Worm (Caenorhabditis elegans) whole organism, late embryonic: Measurements from ENCODE around the gene M163.21.

ENCODE experiments used
- F13H6.1 ChIP-seq: sonication (generic microtip); optimal IDR thresholded peaks from 2 replicates; lab custom pipeline; 2016; ENCODE audit warnings: missing genetic modification characterization, missing compliant biosample characterization
- K09A11.1 ChIP-seq: sonication (generic microtip); optimal IDR thresholded peaks from 2 replicates; lab custom pipeline; 2017; ENCODE audit warnings: antibody characterized with exemption, mild to moderate bottlenecking, missing genetic modification characterization, missing compliant biosample characterization; ENCODE audit not compliant: insufficient read depth
- ahr-1 ChIP-seq: sonication (generic microtip); optimal IDR thresholded peaks from 2 replicates; lab custom pipeline; 2016; ENCODE audit warnings: missing genetic modification characterization, missing compliant biosample characterization
- ceh-22 ChIP-seq: sonication (generic microtip); optimal IDR thresholded peaks from 2 replicates; lab custom pipeline; 2017; ENCODE audit warnings: missing biosample characterization, missing genetic modification characterization
- ceh-30 ChIP-seq: fragments of 150-350 bp; optimal IDR thresholded peaks from 2 replicates; lab custom pipeline; 2014; ENCODE audit warnings: missing biosample characterization, missing genetic modification characterization
- ceh-31 ChIP-seq: sonication (generic microtip); optimal IDR thresholded peaks from 2 replicates; lab custom pipeline; 2016; ENCODE audit warnings: missing genetic modification characterization, missing compliant biosample characterization
- ceh-45 ChIP-seq: fragments of 200-800 bp; sonication (Bioruptor generic); IDR thresholded peaks from 2 replicates; pipeline ENCODE4 v1.3.6; 2022; ENCODE audit warnings: missing genetic modification reagents, missing genetic modification characterization, missing compliant biosample characterization
- ceh-48 ChIP-seq: sonication (generic microtip); optimal IDR thresholded peaks from 2 replicates; lab custom pipeline; 2016; ENCODE audit warnings: missing genetic modification characterization, inconsistent platforms, missing compliant biosample characterization
- ceh-6 ChIP-seq: fragments of 200-800 bp; sonication (Bioruptor generic); optimal IDR thresholded peaks from 2 replicates; lab custom pipeline; 2018; ENCODE audit warnings: mild to moderate bottlenecking, missing genetic modification characterization, missing compliant biosample characterization
- ceh-9 ChIP-seq: sonication (generic microtip); optimal IDR thresholded peaks from 2 replicates; lab custom pipeline; 2016; ENCODE audit warnings: mild to moderate bottlenecking, missing genetic modification characterization, inconsistent platforms, missing compliant biosample characterization
- che-1 ChIP-seq: sonication (generic microtip); optimal IDR thresholded peaks from 2 replicates; lab custom pipeline; 2016; ENCODE audit warnings: mild to moderate bottlenecking, missing genetic modification characterization, missing compliant biosample characterization
- elt-2 ChIP-seq: sonication (generic microtip); optimal IDR thresholded peaks from 2 replicates; lab custom pipeline; 2016; ENCODE audit warnings: missing genetic modification reagents, missing genetic modification characterization, missing compliant biosample characterization
- ets-4 ChIP-seq: sonication (generic microtip); optimal IDR thresholded peaks from 2 replicates; lab custom pipeline; 2016; ENCODE audit warnings: missing genetic modification characterization, missing compliant biosample characterization
- fkh-6 ChIP-seq: sonication (generic microtip); optimal IDR thresholded peaks from 2 replicates; lab custom pipeline; 2016; ENCODE audit warnings: missing genetic modification characterization, missing compliant biosample characterization
- hlh-15 ChIP-seq: sonication (generic microtip); optimal IDR thresholded peaks from 2 replicates; lab custom pipeline; 2016; ENCODE audit warnings: missing genetic modification characterization, missing compliant biosample characterization
- lin-11 ChIP-seq: fragments of 200-800 bp; sonication (Bioruptor generic); optimal IDR thresholded peaks from 2 replicates; lab custom pipeline; 2018; ENCODE audit warnings: mild to moderate bottlenecking, missing genetic modification characterization, missing compliant biosample characterization
- pax-1 ChIP-seq: fragments of 150-350 bp; optimal IDR thresholded peaks from 2 replicates; lab custom pipeline; 2014; ENCODE audit warnings: missing biosample characterization, missing genetic modification characterization
- pha-2 ChIP-seq: sonication (generic microtip); optimal IDR thresholded peaks from 2 replicates; lab custom pipeline; 2017; ENCODE audit warnings: mild to moderate bottlenecking, missing genetic modification characterization, missing compliant biosample characterization
- pha-4 ChIP-seq: fragments of 150-350 bp; optimal IDR thresholded peaks from 2 replicates; lab custom pipeline; 2018; ENCODE audit warnings: missing biosample characterization, missing genetic modification reagents, missing genetic modification characterization
- pros-1 ChIP-seq: fragments of 150-350 bp; optimal IDR thresholded peaks from 2 replicates; lab custom pipeline; 2014; ENCODE audit warnings: missing biosample characterization, missing genetic modification reagents, missing genetic modification characterization
- ref-2 ChIP-seq: sonication (generic microtip); optimal IDR thresholded peaks from 2 replicates; lab custom pipeline; 2016; ENCODE audit warnings: missing genetic modification characterization, missing compliant biosample characterization
- sdc-2 ChIP-seq: sonication (generic microtip); optimal IDR thresholded peaks from 2 replicates; lab custom pipeline; 2016; ENCODE audit warnings: missing genotype, missing genetic modification characterization, missing compliant biosample characterization
- sox-2 ChIP-seq: fragments of 200-800 bp; sonication (Bioruptor generic); IDR thresholded peaks from 2 replicates; pipeline ENCODE4 v1.3.6; 2022; ENCODE audit warnings: missing genetic modification reagents, missing genetic modification characterization, missing compliant biosample characterization
- tbx-2 ChIP-seq: sonication (generic microtip); optimal IDR thresholded peaks from 2 replicates; lab custom pipeline; 2016; ENCODE audit warnings: missing genetic modification characterization, missing compliant biosample characterization
- ttx-3 ChIP-seq: sonication (generic microtip); optimal IDR thresholded peaks from 2 replicates; lab custom pipeline; 2016; ENCODE audit warnings: missing genetic modification reagents, missing genetic modification characterization, missing compliant biosample characterization
- unc-3 ChIP-seq, 2 experiments: fragments of 200-800 bp in 1 of 2; sonication (Bioruptor generic) in 1 of 2; sonication (generic microtip) in 1 of 2; conservative IDR thresholded peaks in 1 of 2; optimal IDR thresholded peaks in 1 of 2; 2 replicates each; pipeline versions ENCODE4 v1.3.6 to Lab custom; 2016 to 2022; ENCODE audit warnings: missing compliant biosample characterization in 2 of 2, missing genetic modification characterization in 2 of 2, missing genetic modification reagents in 1 of 2
- unc-42 ChIP-seq: sonication (generic microtip); optimal IDR thresholded peaks from 2 replicates; lab custom pipeline; 2016; ENCODE audit warnings: missing genotype, missing genetic modification characterization, missing compliant biosample characterization

Gene M163.21

ce11 chrX:14512817-14513216, 46.2 kb downstream of the M163.21 start, which contains the start of gene fbxa-141:
Gene fbxa-141, minus strand, starts transcription at chrX:14512917.
- TF ChIP-seq ceh-6 (GFP tag; lab: Kevin White, UChicago): no peak
- no peak for TF ChIP-seq fkh-6 (tag; lab: Kevin White, UChicago)
- TF ChIP-seq ets-4 (tag; lab: Kevin White, UChicago): no peak
- TF ChIP-seq ref-2 (tag; lab: Kevin White, UChicago): no peak

DNA sequence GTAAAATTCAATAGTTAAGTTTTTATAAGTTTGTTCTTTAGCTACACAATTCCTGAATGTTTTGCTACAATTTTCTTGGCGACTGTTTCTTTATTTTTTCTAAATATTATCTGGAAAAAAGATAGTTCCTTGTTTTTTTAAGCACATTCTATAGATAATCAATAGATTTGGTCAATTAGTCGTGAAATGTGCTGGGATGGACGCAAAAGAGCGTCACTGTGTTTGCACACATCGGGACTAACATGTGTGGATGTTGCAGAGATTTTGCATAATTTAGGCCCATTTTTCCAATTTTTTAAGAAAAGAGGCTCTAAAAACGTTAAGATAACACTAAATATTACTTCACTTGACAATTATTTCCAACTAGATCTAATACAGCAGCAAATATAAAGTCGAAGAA, 46.8 kb downstream of the M163.21 start:
- TF ChIP-seq sox-2: no peak
- TF ChIP-seq ceh-48 (tag; lab: Kevin White, UChicago): peak; percentile 95
- peak; percentile 32 for TF ChIP-seq ttx-3 (tag; lab: Kevin White, UChicago)
- no peak for TF ChIP-seq ahr-1
- TF ChIP-seq ceh-30 (tag; lab: Kevin White, UChicago): no peak
- peak; percentile 77 for TF ChIP-seq unc-42 (tag; lab: Kevin White, UChicago)
- no peak for TF ChIP-seq pros-1 (tag; lab: Kevin White, UChicago)
- TF ChIP-seq sdc-2 (tag; lab: Kevin White, UChicago): peak; percentile 24

- TF ChIP-seq elt-2 (peak; percentile 53), hlh-15 (tag; lab: Kevin White, UChicago) (no peak)
These were observed 48.4 kb downstream of the M163.21 start, which contains the start of gene gcsh-1 for ce11 chrX:14515028-14515427. Gene gcsh-1, minus strand, starts transcription at chrX:14515073.

DNA sequence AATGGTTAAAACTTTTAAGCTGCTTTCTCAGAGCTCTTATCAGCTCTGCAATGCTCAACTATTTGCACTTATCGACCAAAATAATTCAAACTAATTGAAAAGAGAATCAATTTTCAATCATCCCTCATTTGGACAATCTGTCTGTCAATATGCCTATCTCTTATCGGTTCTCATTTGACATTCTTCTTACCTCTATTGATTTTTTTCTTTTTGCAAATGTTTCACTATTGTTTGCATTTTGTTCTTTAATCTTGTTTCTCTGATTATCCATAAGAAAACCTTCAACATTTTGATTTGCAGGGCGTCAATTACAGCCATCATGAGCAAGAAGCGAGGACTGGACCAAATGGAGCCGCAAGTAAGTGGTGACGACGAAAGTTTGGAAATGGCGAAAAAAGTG, 49.9 kb downstream of the M163.21 start, which contains the start of gene D1025.10:
Gene D1025.10 (plus strand): TSS at position 301 of the 400 bp plus-strand sequence.
- no peak for TF ChIP-seq pax-1 (tag; lab: Kevin White, UChicago)
- no peak for TF ChIP-seq ceh-45 (GFP tag; lab: Robert Waterston, UW)
- TF ChIP-seq lin-11 (tag; lab: Kevin White, UChicago): no peak
- TF ChIP-seq sdc-2 (tag; lab: Kevin White, UChicago): no peak
- no peak for TF ChIP-seq K09A11.1 (tag; lab: Kevin White, UChicago)
- TF ChIP-seq pha-2 (tag; lab: Kevin White, UChicago): no peak
- TF ChIP-seq che-1 (tag; lab: Kevin White, UChicago): no peak
- no peak for TF ChIP-seq ceh-9
- TF ChIP-seq ceh-31: no peak
- no peak for TF ChIP-seq F13H6.1 (tag; lab: Kevin White, UChicago)
- no peak for TF ChIP-seq tbx-2 (tag; lab: Kevin White, UChicago)
- no peak for TF ChIP-seq ceh-22 (tag; lab: Kevin White, UChicago)
- TF ChIP-seq pha-4 (tag; lab: Kevin White, UChicago): no peak
- TF ChIP-seq unc-3 (GFP tag; conservative IDR thresholded peaks at IDR 0.05; lab: Robert Waterston, UW): no peak
- no peak for TF ChIP-seq unc-3 (tag; optimal IDR thresholded peaks at IDR 0.05; lab: Kevin White, UChicago)
